Fruit fly (Drosophila melanogaster): ENCODE measurements around the gene Mcr.
A peak's percentile ranks its signal among the peaks of the same experiment; 100 is the strongest.

Mcr gene

dm6 chr2L:8097461-8097860 is 14.7 kb upstream of the Mcr start (continued):
- TF ChIP-seq CG13296 (GFP tag; optimal IDR thresholded peaks at IDR 0.05) (peak; percentile 82), pros (GFP tag; optimal IDR thresholded peaks at IDR 0.05) (no peak), Opbp (GFP tag; IDR thresholded peaks at IDR 0.05; ENCODE audit: partially characterized antibody) (no peak), CG8290 (GFP tag; optimal IDR thresholded peaks at IDR 0.05) (no peak), CG8290 (tag; optimal IDR thresholded peaks at IDR 0.05) (peak in 1 of 2 experiments; percentile 85), ewg (GFP tag; optimal IDR thresholded peaks at IDR 0.05) (peak; percentile 19), CG5953 (GFP tag; IDR thresholded peaks at IDR 0.05) (no peak), al (GFP tag; IDR thresholded peaks at IDR 0.05) (no peak), CG18619 (GFP tag; optimal IDR thresholded peaks at IDR 0.05) (peak; percentile 49), pfk (GFP tag; optimal IDR thresholded peaks at IDR 0.05) (peak; percentile 45), CG31224 (GFP tag; IDR thresholded peaks at IDR 0.05) (peak; percentile 31; the same call in 1 of the 2 replicates), Rfx (GFP tag; IDR thresholded peaks at IDR 0.05) (peak; percentile 47; the same call in 1 of the 2 replicates), CG6854 (GFP tag; optimal IDR thresholded peaks at IDR 0.05) (peak; percentile 5), CG6254 (GFP tag; optimal IDR thresholded peaks at IDR 0.05) (peak; percentile 7), ro (GFP tag; IDR thresholded peaks at IDR 0.05) (no peak), dmrt11E (tag; optimal IDR thresholded peaks at IDR 0.05) (peak; percentile 18), Fer3 (tag; optimal IDR thresholded peaks at IDR 0.05) (peak; percentile 68), CG11695 (GFP tag; IDR thresholded peaks at IDR 0.05) (no peak), disco-r (GFP tag; optimal IDR thresholded peaks at IDR 0.05) (no peak), croc (GFP tag; conservative IDR thresholded peaks at IDR 0.05) (no peak), CG3281 (GFP tag; optimal IDR thresholded peaks at IDR 0.05) (peak; percentile 73), tio (GFP tag; optimal IDR thresholded peaks at IDR 0.05) (no peak), cato (GFP tag; optimal IDR thresholded peaks at IDR 0.05; ENCODE audit: borderline replicate concordance) (no peak), Fer1 (GFP tag; optimal IDR thresholded peaks at IDR 0.05) (peak; percentile 79), sens (GFP tag) (no peak), peb (GFP tag; IDR thresholded peaks at IDR 0.05) (no peak), cad (GFP tag; optimal IDR thresholded peaks at IDR 0.05) (no peak), Atf3 (GFP tag; optimal IDR thresholded peaks at IDR 0.05) (no peak), CG6175 (GFP tag; IDR thresholded peaks at IDR 0.05) (no peak), CG8944 (GFP tag; optimal IDR thresholded peaks at IDR 0.05) (no peak), CG16813 (GFP tag; IDR thresholded peaks at IDR 0.05; ENCODE audit: partially characterized antibody) (no peak), prd (optimal IDR thresholded peaks at IDR 0.05) (peak in 1 of 2 experiments; percentile 21), prd (GFP tag; IDR thresholded peaks at IDR 0.05) (no peak), gt (GFP tag; IDR thresholded peaks at IDR 0.05) (no peak), CG34376 (GFP tag; optimal IDR thresholded peaks at IDR 0.05) (peak; percentile 63), fu2 (GFP tag; optimal IDR thresholded peaks at IDR 0.05) (no peak), Hr39 (optimal IDR thresholded peaks at IDR 0.05) (no peak), CG11247 (GFP tag; IDR thresholded peaks at IDR 0.05) (0 out of 2 replicates have a peak, but pooled peaks have one; percentile 21), CG7372 (GFP tag; IDR thresholded peaks at IDR 0.05) (no peak), CG7839 (tag; optimal IDR thresholded peaks at IDR 0.05) (peak; percentile 42), B-H1 (GFP tag; IDR thresholded peaks at IDR 0.05) (no peak), pnt (GFP tag; optimal IDR thresholded peaks at IDR 0.05) (no peak), CG10462 (GFP tag; optimal IDR thresholded peaks at IDR 0.05) (no peak), shn (GFP tag; optimal IDR thresholded peaks at IDR 0.05) (no peak), CG13424 (tag; optimal IDR thresholded peaks at IDR 0.05) (peak; percentile 50), CG43689 (GFP tag; IDR thresholded peaks at IDR 0.05) (no peak), Atf6 (GFP tag; IDR thresholded peaks at IDR 0.05) (no peak; the same call in 1 of the 2 replicates), oc (tag; optimal IDR thresholded peaks at IDR 0.05) (peak; percentile 62), chm (GFP tag; IDR thresholded peaks at IDR 0.05) (peak; percentile 46; the same call in 1 of the 2 replicates), CG10274 (GFP tag; optimal IDR thresholded peaks at IDR 0.05) (peak; percentile 32), CG34224 (GFP tag; IDR thresholded peaks at IDR 0.05; ENCODE audit: partially characterized antibody) (no peak), CG7271 (tag; optimal IDR thresholded peaks at IDR 0.05) (no peak), Xbp1 (GFP tag; optimal IDR thresholded peaks at IDR 0.05) (no peak)
